Worm (Caenorhabditis elegans): ENCODE results near the gene H04M03.11.

DNA sequence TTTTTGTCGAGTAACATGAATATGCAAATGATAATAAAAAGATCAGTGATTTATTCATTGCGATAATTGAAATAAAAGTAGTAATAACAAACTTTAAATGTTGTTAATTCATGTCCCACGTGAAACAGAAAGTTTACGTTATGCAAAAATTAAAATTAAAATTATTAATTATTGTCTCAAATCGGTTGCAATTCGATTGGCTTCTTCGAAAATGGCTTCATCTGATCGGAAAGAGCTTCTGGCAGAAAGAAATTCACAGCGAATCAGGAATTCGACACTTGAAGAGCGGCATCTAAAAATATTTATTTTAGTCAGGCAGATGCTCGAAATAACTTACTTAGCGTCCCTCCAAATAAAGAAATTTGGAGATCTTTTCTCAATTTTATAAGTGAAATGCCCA is 18.6 kb downstream of the H04M03.11 start, which contains the start of gene spe-27:
- TF ChIP-seq unc-62 (GFP tag; optimal IDR thresholded peaks at IDR 0.05) = no peak
- TF ChIP-seq elt-1 (tag; optimal IDR thresholded peaks at IDR 0.05) = no peak
- TF ChIP-seq ztf-4 (tag; optimal IDR thresholded peaks at IDR 0.05) = no peak
- TF ChIP-seq nhr-77 (tag; optimal IDR thresholded peaks at IDR 0.05) = no peak
- no peak for TF ChIP-seq snpc-4 (tag; optimal IDR thresholded peaks at IDR 0.05)
- TF ChIP-seq R02D3.7 (tag; optimal IDR thresholded peaks at IDR 0.05) = no peak
- TF ChIP-seq hmg-11 (tag; optimal IDR thresholded peaks at IDR 0.05) = no peak
- no peak for TF ChIP-seq nhr-76 (tag; optimal IDR thresholded peaks at IDR 0.05)
- TF ChIP-seq aly-2 (tag; optimal IDR thresholded peaks at IDR 0.05) = no peak
- TF ChIP-seq ama-1 (optimal IDR thresholded peaks at IDR 0.05) = no peak

Measured in whole organism, L3 larva.